Worm (Caenorhabditis elegans): ENCODE data around the gene B0252.1.
A peak's percentile ranks its signal among the peaks of the same experiment; 100 is the strongest.

B0252.1 gene

ce11 chrII:6913309-6913708 is 6.2 kb upstream of the B0252.1 start, which contains the start of gene cyn-10:
cyn-10 (minus strand) TSS chrII:6913365.
- TF ChIP-seq ztf-4 (tag; optimal IDR thresholded peaks at IDR 0.05) (peak; percentile 66), snu-23 (GFP tag; optimal IDR thresholded peaks at IDR 0.05) (peak; percentile 89), lin-14 (GFP tag; optimal IDR thresholded peaks at IDR 0.05) (peak; percentile 81), Y116A8C.19 (tag; optimal IDR thresholded peaks at IDR 0.05; ENCODE audit: borderline replicate concordance) (peak; percentile 91), pag-3 (tag; optimal IDR thresholded peaks at IDR 0.05; ENCODE audit: borderline replicate concordance, insufficient read depth) (no peak), blmp-1 (tag; optimal IDR thresholded peaks at IDR 0.05) (peak; percentile 61), fkh-4 (tag; optimal IDR thresholded peaks at IDR 0.05; ENCODE audit: borderline replicate concordance) (peak; percentile 98), ceh-82 (tag; optimal IDR thresholded peaks at IDR 0.05) (peak; percentile 67 to 80 (median 72)), swsn-7 (tag; optimal IDR thresholded peaks at IDR 0.05) (peak; percentile 93), nhr-90 (tag; optimal IDR thresholded peaks at IDR 0.05; ENCODE audit: poor library complexity) (peak; percentile 96), jun-1 (tag; optimal IDR thresholded peaks at IDR 0.05) (no peak), mep-1 (tag; optimal IDR thresholded peaks at IDR 0.05) (peak; percentile 66), lin-15B (tag; optimal IDR thresholded peaks at IDR 0.05) (peak; percentile 38), unc-86 (tag; optimal IDR thresholded peaks at IDR 0.05) (peak; percentile 84), tlp-1 (tag; optimal IDR thresholded peaks at IDR 0.05) (no peak), lin-13 (GFP tag; optimal IDR thresholded peaks at IDR 0.05) (peak; percentile 31), unc-30 (tag; optimal IDR thresholded peaks at IDR 0.05) (no peak), pqm-1 (tag; optimal IDR thresholded peaks at IDR 0.05) (no peak), mab-9 (GFP tag; IDR thresholded peaks at IDR 0.05) (peak; percentile 95), ets-5 (GFP tag; IDR thresholded peaks at IDR 0.05) (no peak), ceh-90 (tag; optimal IDR thresholded peaks at IDR 0.05) (peak; percentile 99), efl-3 (GFP tag; optimal IDR thresholded peaks at IDR 0.05) (peak; percentile 75), nhr-76 (tag; optimal IDR thresholded peaks at IDR 0.05) (no peak), elt-2 (tag; optimal IDR thresholded peaks at IDR 0.05) (peak; percentile 82), aha-1 (tag; optimal IDR thresholded peaks at IDR 0.05) (no peak), vab-15 (tag; optimal IDR thresholded peaks at IDR 0.05) (peak; percentile 72), aly-2 (tag; optimal IDR thresholded peaks at IDR 0.05) (no peak), nhr-85 (tag) (peak; percentile 96), rnt-1 (tag; optimal IDR thresholded peaks at IDR 0.05) (peak; percentile 99), fkh-8 (tag; optimal IDR thresholded peaks at IDR 0.05) (peak; percentile 77), unc-130 (tag; optimal IDR thresholded peaks at IDR 0.05) (peak; percentile 84), snpc-4 (tag; optimal IDR thresholded peaks at IDR 0.05) (peak; percentile 44), lir-3 (tag; optimal IDR thresholded peaks at IDR 0.05; ENCODE audit: poor library complexity) (peak; percentile 97), xbp-1 (tag; optimal IDR thresholded peaks at IDR 0.05) (peak; percentile 92), sup-37 (GFP tag; optimal IDR thresholded peaks at IDR 0.05) (peak; percentile 71), fkh-10 (GFP tag; optimal IDR thresholded peaks at IDR 0.05) (no peak), C04F5.9 (tag; optimal IDR thresholded peaks at IDR 0.05) (peak; percentile 95), lin-35 (GFP tag; optimal IDR thresholded peaks at IDR 0.05) (peak; percentile 96 to 97), tbx-2 (tag; optimal IDR thresholded peaks at IDR 0.05) (peak; percentile 94), zip-4 (GFP tag; optimal IDR thresholded peaks at IDR 0.05) (peak; percentile 57), dsc-1 (tag; optimal IDR thresholded peaks at IDR 0.05) (peak; percentile 97), egl-27 (tag; optimal IDR thresholded peaks at IDR 0.05) (no peak), C34B4.2 (tag; optimal IDR thresholded peaks at IDR 0.05) (peak; percentile 13), ama-1 (optimal IDR thresholded peaks at IDR 0.05) (no peak), skn-1 (tag; optimal IDR thresholded peaks at IDR 0.05) (peak; percentile 58), elt-3 (tag; optimal IDR thresholded peaks at IDR 0.05) (peak in 2 of 6 experiments; percentile 52 to 71), nhr-19 (GFP tag; conservative IDR thresholded peaks at IDR 0.05) (peak; percentile 95), hlh-17 (GFP tag; optimal IDR thresholded peaks at IDR 0.05; ENCODE audit: borderline replicate concordance) (peak; percentile 87), nhr-28 (tag; optimal IDR thresholded peaks at IDR 0.05) (no peak), egl-13 (tag; optimal IDR thresholded peaks at IDR 0.05) (peak; percentile 96), nhr-47 (tag; optimal IDR thresholded peaks at IDR 0.05) (peak; percentile 96), efl-1 (optimal IDR thresholded peaks at IDR 0.05) (peak; percentile 97 to 98), efl-1 (GFP tag; optimal IDR thresholded peaks at IDR 0.05 in 1 of 2) (peak; percentile 97 to 100)
